Fruit fly (Drosophila melanogaster) ovary, adult (tissue): ENCODE measurements around the gene CG34456.

ENCODE experiments used
- CG17801 ChIP-seq: fragments of 200-800 bp; optimal IDR thresholded peaks from 2 replicates; lab custom pipeline; 2019; ENCODE audit warnings: missing biosample characterization, mild to moderate bottlenecking, missing genetic modification characterization, moderate library complexity; ENCODE audit not compliant: partially characterized antibody

The CG34456 gene

dm6 chr3L:9361894-9362293, at the start of gene CG34456:
Gene CG34456, plus strand, starts transcription at chr3L:9362108.
- peak; percentile 62 for TF ChIP-seq CG17801 (GFP tag; lab: Kevin White, UChicago)

- no peak for TF ChIP-seq CG17801 (GFP tag; lab: Kevin White, UChicago)
These were observed 28.0 kb upstream of the CG34456 start, which contains the start of gene PGRP-LA for dm6 chr3L:9333745-9334382. Gene PGRP-LA, plus strand, starts transcription at chr3L:9334332.

dm6 chr3L:9335711-9336110, 26.2 kb upstream of the CG34456 start:
- TF ChIP-seq CG17801 (GFP tag; lab: Kevin White, UChicago): no peak

- TF ChIP-seq CG17801 (GFP tag; lab: Kevin White, UChicago): no peak
These were observed 23.9 kb upstream of the CG34456 start for dm6 chr3L:9337942-9338468.

dm6 chr3L:9338510-9338909, 23.4 kb upstream of the CG34456 start, which contains the start of gene PGRP-LC:
Gene PGRP-LC, plus strand, starts transcription at chr3L:9338810.
- no peak for TF ChIP-seq CG17801 (GFP tag; lab: Kevin White, UChicago)

- no peak for TF ChIP-seq CG17801 (GFP tag; lab: Kevin White, UChicago)
These were observed 22.9 kb upstream of the CG34456 start for dm6 chr3L:9339021-9339420.

- TF ChIP-seq CG17801 (GFP tag; lab: Kevin White, UChicago): no peak
These were observed 21.7 kb upstream of the CG34456 start for dm6 chr3L:9340232-9340631.

- TF ChIP-seq CG17801 (GFP tag; lab: Kevin White, UChicago): no peak
These were observed 21.1 kb upstream of the CG34456 start for dm6 chr3L:9340839-9341238.

- no peak for TF ChIP-seq CG17801 (GFP tag; lab: Kevin White, UChicago)
These were observed 17.9 kb upstream of the CG34456 start for dm6 chr3L:9343963-9344362.

- TF ChIP-seq CG17801 (GFP tag; lab: Kevin White, UChicago): no peak
These were observed 16.8 kb upstream of the CG34456 start for dm6 chr3L:9345157-9345556.

dm6 chr3L:9349314-9349733, 12.6 kb upstream of the CG34456 start, which contains the start of gene PGRP-LF:
Gene PGRP-LF, plus strand, starts transcription at chr3L:9349609.
- TF ChIP-seq CG17801 (GFP tag; lab: Kevin White, UChicago): no peak

- TF ChIP-seq CG17801 (GFP tag; lab: Kevin White, UChicago): no peak
These were observed 8.2 kb upstream of the CG34456 start, which contains the start of gene CG32040 for dm6 chr3L:9353733-9354132. Gene CG32040, plus strand, starts transcription at chr3L:9354033.

- TF ChIP-seq CG17801 (GFP tag; lab: Kevin White, UChicago): peak; percentile 8
These were observed 6.4 kb upstream of the CG34456 start for dm6 chr3L:9355555-9355954.

- TF ChIP-seq CG17801 (GFP tag; lab: Kevin White, UChicago): no peak
These were observed 5.7 kb upstream of the CG34456 start for dm6 chr3L:9356138-9356753.

dm6 chr3L:9357830-9358712, 3.8 kb upstream of the CG34456 start:
- no peak for TF ChIP-seq CG17801 (GFP tag; lab: Kevin White, UChicago)
